Worm (Caenorhabditis elegans) whole organism, mixed stage, embryonic: Measurements from ENCODE around the gene egl-43.

Experiments
- blmp-1 ChIP-seq: fragments of 150-350 bp; optimal IDR thresholded peaks from 2 replicates; lab custom pipeline; 2014; ENCODE audit warnings: missing biosample characterization, missing genetic modification characterization
- ces-1 ChIP-seq: fragments of 150-350 bp; optimal IDR thresholded peaks from 2 replicates; lab custom pipeline; 2014; ENCODE audit warnings: missing biosample characterization, missing genetic modification reagents, missing genetic modification characterization
- ham-2 ChIP-seq: fragments of 200-800 bp; sonication (Bioruptor generic); optimal IDR thresholded peaks from 2 replicates; lab custom pipeline; 2018; ENCODE audit warnings: mild to moderate bottlenecking, missing genetic modification characterization, missing compliant biosample characterization
- hlh-1 ChIP-seq: fragments of 150-350 bp; optimal IDR thresholded peaks from 2 replicates; lab custom pipeline; 2014; ENCODE audit warnings: missing biosample characterization, missing genetic modification reagents, missing genetic modification characterization
- lin-13 ChIP-seq: fragments of 150-350 bp; optimal IDR thresholded peaks from 2 replicates; lab custom pipeline; 2014; ENCODE audit warnings: missing biosample characterization, missing genetic modification characterization
- mab-5 ChIP-seq: fragments of 150-350 bp; optimal IDR thresholded peaks from 2 replicates; lab custom pipeline; 2014; ENCODE audit warnings: missing biosample characterization, missing genetic modification characterization
- mep-1 ChIP-seq: fragments of 150-350 bp; optimal IDR thresholded peaks from 2 replicates; lab custom pipeline; 2017; ENCODE audit warnings: missing biosample characterization, missing genetic modification reagents, missing genetic modification characterization, inconsistent platforms
- nhr-28 ChIP-seq: fragments of 150-350 bp; optimal IDR thresholded peaks from 2 replicates; lab custom pipeline; 2014; ENCODE audit warnings: missing biosample characterization, missing genetic modification characterization
- unc-39 ChIP-seq: fragments of 150-350 bp; optimal IDR thresholded peaks from 2 replicates; lab custom pipeline; 2014; ENCODE audit warnings: missing biosample characterization, missing genetic modification characterization
- unc-62 ChIP-seq: fragments of 150-350 bp; optimal IDR thresholded peaks from 2 replicates; lab custom pipeline; 2014; ENCODE audit warnings: missing biosample characterization, missing genetic modification reagents, missing genetic modification characterization

- TF ChIP-seq hlh-1 (tag; lab: Kevin White, UChicago) (no peak), blmp-1 (tag; lab: Kevin White, UChicago) (no peak), lin-13 (tag; lab: Kevin White, UChicago) (no peak), mep-1 (tag; lab: Kevin White, UChicago) (no peak), mab-5 (tag; lab: Kevin White, UChicago) (no peak), nhr-28 (tag; lab: Kevin White, UChicago) (no peak), ces-1 (GFP tag; lab: Kevin White, UChicago) (no peak), unc-39 (tag; lab: Kevin White, UChicago) (no peak), ham-2 (GFP tag; lab: Kevin White, UChicago) (no peak), unc-62 (GFP tag; lab: Kevin White, UChicago) (no peak)
These were observed 6.3 kb upstream of the egl-43 start for ce11 chrII:9948662-9949061.
